Worm (Caenorhabditis elegans): ENCODE data around the gene ZC196.5.

ZC196.5 gene

DNA sequence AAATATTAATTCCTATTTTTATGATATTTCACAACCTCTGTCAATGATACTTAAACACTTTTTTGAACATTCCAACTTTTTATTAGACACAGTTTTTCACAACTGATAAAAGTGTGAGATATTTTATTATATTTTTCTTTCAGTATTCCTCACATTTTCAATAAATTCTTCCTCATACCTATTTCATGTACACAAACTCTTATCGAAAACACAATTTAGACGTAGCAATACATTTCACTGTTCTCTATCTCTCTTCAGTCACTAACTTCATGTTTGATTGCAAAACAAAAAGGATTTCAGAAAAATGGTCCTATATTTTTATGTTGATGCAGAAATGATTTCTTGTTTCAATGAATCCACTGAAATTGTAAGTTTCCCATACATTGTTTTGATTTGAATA, 16.7 kb downstream of the ZC196.5 start, which contains the start of gene B0507.6:
B0507.6 (plus strand) TSS at position 301 of the 400 bp plus-strand sequence.
- no peak for TF ChIP-seq unc-62 (GFP tag; optimal IDR thresholded peaks at IDR 0.05)

- no peak for TF ChIP-seq unc-62 (GFP tag; optimal IDR thresholded peaks at IDR 0.05)
These were observed 24.2 kb downstream of the ZC196.5 start, which contains the start of gene B0507.5 for ce11 chrV:8753395-8753794. TSS of gene B0507.5 (plus strand) at chrV:8753695.

- no peak for TF ChIP-seq unc-62 (GFP tag; optimal IDR thresholded peaks at IDR 0.05)
These were observed 25.5 kb downstream of the ZC196.5 start, which contains the start of gene B0507.4 for ce11 chrV:8754670-8755069. TSS of gene B0507.4 (plus strand) at chrV:8754970.

DNA sequence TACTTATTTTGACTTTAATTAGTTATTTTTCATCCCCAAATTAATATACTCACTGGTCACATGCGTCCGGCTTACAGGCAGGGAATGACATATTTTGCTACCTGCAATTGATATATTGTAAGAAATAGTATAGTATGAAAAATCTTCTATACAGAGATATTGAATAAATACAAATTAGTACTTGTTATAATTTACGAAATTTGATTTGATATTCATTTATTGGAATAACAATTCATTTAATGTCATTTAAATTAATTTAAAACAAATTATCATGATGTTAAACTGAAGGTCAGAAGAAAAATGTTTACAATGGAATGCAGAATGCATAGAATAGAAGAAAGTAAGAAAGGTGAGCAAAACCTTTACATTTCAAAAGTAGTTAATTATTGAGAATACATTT, 29.4 kb downstream of the ZC196.5 start, which contains the start of gene B0507.7:
B0507.7 (minus strand) TSS at position 101 of the 400 bp plus-strand sequence.
- no peak for TF ChIP-seq unc-62 (GFP tag; optimal IDR thresholded peaks at IDR 0.05)

- TF ChIP-seq unc-62 (GFP tag; optimal IDR thresholded peaks at IDR 0.05) = no peak
These were observed 31.2 kb downstream of the ZC196.5 start, which contains the start of gene ddn-1 for ce11 chrV:8760416-8760815. TSS of gene ddn-1 (minus strand) at chrV:8760516.

- TF ChIP-seq unc-62 (GFP tag; optimal IDR thresholded peaks at IDR 0.05) = no peak
These were observed 33.7 kb downstream of the ZC196.5 start, which contains the start of gene B0507.8 for ce11 chrV:8762861-8763260. TSS of gene B0507.8 (minus strand) at chrV:8762961.

DNA sequence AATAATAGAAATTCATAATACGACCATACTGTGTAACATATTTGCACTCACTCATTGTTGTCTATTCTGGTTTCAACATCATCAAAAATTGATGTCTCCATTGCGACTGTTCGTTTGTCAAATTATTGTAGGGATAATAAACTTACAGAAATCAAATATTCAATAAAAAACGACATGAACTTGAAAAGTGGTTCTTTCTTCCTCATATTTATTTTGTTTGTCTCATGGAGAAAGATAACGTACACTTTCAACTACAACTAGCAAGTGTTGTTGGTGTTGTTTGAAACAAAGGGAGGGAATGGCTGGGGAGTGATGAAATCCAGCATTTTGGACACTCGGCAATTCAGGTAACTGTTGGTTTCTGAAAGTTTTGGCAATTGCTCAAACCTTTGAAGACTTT, 36.7 kb downstream of the ZC196.5 start, which contains the start of gene B0507.9:
B0507.9 (minus strand) TSS at position 101 of the 400 bp plus-strand sequence.
- TF ChIP-seq unc-62 (GFP tag; optimal IDR thresholded peaks at IDR 0.05) = no peak

- TF ChIP-seq unc-62 (GFP tag; optimal IDR thresholded peaks at IDR 0.05) = no peak
These were observed 37.8 kb downstream of the ZC196.5 start for ce11 chrV:8767041-8767440.

ce11 chrV:8767493-8767892, 38.3 kb downstream of the ZC196.5 start:
- no peak for TF ChIP-seq unc-62 (GFP tag; optimal IDR thresholded peaks at IDR 0.05)

DNA sequence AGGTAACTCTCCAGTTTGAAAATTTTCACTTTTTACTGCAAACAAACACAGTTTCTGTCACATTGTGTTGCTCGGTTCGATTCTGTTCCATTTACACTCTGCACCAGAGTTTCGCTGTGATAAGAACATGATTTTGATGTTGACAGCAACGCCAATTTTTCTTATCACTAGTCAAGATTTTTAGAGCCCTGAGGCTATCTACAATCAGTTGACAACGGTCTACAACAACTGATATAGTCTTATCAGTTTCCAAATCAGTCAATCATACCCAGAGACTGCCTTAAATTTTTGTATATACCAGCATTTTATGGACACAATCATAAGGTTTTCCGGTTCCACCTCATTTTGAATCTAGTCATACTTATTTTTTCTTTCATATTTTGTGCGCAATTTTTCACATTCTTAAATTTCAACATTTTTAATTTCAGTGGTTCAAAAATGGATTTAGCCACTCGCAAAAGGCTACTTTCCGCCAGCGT, 39.3 kb downstream of the ZC196.5 start, which contains the start of gene B0507.3:
B0507.3 (plus strand) TSS at position 429 of the 479 bp plus-strand sequence.
- TF ChIP-seq unc-62 (GFP tag; optimal IDR thresholded peaks at IDR 0.05) = no peak

DNA sequence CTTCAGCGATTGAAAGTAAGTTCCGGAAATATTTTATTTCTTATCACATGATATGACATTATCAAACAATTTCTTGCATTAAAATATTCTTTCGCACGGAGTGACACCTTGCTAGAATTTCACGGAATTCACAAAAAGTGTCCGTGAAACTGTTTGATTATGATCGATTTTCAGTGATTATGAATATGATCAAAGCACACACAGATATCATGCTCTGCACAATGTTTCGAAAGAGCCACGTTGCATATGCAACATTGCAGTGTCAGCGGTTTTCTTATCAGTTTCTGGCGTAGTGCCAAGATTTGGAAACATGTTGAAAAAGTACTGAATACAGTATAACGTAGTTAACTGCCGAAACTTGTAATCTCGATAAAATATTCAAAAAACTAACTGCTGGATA, 40.0 kb downstream of the ZC196.5 start:
- no peak for TF ChIP-seq unc-62 (GFP tag; optimal IDR thresholded peaks at IDR 0.05)

DNA sequence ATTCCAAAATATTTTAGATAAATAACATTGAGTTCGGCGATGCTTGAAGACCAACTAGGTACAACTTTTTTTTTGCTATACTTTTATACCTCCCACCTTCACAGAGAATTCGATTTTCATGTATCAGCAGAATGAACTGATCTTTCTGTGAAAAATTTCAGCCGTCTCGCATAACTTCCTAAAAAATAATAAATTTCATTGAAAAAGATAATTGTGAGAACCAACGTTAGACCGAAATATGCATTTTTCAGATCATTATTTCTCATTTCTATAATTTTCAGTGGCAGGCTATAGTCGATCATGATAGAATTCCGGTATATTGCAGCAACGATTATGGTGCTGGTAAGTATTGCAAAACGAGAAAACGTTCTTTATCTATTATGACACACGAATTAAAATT, 42.4 kb downstream of the ZC196.5 start, which contains the start of gene srx-115:
srx-115 (plus strand) TSS at position 301 of the 400 bp plus-strand sequence.
- no peak for TF ChIP-seq unc-62 (GFP tag; optimal IDR thresholded peaks at IDR 0.05)

DNA sequence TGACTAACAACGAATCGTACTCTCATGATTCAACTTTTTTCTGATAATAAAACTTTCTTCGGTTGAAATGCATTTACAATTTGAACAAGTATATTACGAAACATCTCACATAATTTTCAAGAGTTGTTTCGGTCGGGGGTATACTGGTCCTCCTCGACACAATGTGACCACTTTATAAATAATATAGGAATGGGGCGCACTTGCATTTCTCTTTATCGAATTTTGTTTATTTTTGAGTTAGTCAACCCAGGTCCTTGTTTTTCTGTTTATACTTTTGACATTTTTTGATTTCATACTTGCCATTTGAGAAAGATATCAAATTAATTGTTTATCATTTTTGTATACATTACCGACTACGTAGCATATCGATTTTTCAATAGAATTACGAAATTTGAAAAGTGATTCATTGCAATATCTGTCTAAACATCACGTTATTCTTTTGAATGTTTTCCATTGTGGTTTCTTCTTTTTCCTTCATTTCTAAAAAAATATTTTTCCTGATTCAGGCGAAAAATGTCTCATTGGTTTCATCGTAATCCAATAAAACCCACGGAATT, 44.7 kb downstream of the ZC196.5 start, which contains the start of gene B0507.2:
B0507.2 (plus strand) TSS at position 507 of the 557 bp plus-strand sequence.
- TF ChIP-seq unc-62 (GFP tag; optimal IDR thresholded peaks at IDR 0.05) = no peak

DNA sequence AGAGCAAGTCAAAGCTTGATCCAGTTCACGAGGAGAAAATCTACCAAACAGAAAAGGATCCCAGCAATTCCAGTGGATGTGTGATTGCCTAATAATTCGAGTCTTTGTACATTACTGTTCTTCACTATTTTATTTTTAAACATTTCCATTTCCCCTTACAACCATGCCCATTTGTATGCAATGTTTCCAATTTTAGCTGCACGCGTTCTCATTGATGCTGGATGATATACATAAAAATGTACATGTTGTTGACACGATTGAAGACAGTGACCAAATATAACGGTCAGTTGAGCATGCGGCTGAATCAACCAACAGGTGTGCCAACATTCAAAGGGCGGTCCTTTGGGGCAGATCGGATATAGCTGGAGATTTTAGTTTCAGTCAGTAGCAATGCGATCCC, 47.1 kb downstream of the ZC196.5 start, which contains the start of gene B0507.1:
B0507.1 (plus strand) TSS at position 301 of the 400 bp plus-strand sequence.
- no peak for TF ChIP-seq unc-62 (GFP tag; optimal IDR thresholded peaks at IDR 0.05)

DNA sequence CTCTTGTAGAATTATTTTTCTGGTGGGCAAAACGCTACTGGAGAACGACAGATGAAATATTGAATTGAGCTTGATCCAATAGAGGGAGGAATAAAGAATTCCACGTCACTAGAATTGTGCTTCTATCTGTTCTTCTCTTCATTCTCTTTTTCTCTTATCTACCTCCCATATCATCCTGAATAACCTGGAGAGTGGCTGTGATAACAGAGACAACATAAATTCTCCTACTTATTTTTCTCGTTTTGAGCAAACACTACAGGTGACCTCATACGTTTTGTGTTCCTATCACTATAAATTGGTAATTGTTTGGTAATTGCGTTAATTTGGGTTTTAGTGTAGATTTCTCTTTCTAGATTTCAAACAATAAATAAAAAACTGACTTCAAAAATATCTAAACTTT, 52.0 kb downstream of the ZC196.5 start:
- no peak for TF ChIP-seq unc-62 (GFP tag; optimal IDR thresholded peaks at IDR 0.05)

- TF ChIP-seq unc-62 (GFP tag; optimal IDR thresholded peaks at IDR 0.05) = no peak
These were observed 52.9 kb downstream of the ZC196.5 start for ce11 chrV:8782112-8782511.
